Worm (Caenorhabditis elegans): ENCODE data around the gene F09C6.11.

- TF ChIP-seq ZK546.5 (tag; optimal IDR thresholded peaks at IDR 0.05), result no peak
- TF ChIP-seq unc-62 (GFP tag; optimal IDR thresholded peaks at IDR 0.05), result no peak
- no peak for TF ChIP-seq tbx-2 (tag; optimal IDR thresholded peaks at IDR 0.05)
- no peak for TF ChIP-seq pqm-1 (tag; optimal IDR thresholded peaks at IDR 0.05)
- TF ChIP-seq egl-27 (tag; optimal IDR thresholded peaks at IDR 0.05), result no peak
- no peak for TF ChIP-seq snpc-4 (tag; optimal IDR thresholded peaks at IDR 0.05)
Observed at ce11 chrV:16882260-16882918, at the start of gene F09C6.11, which contains the start of gene F09C6.12.
